Fruit fly (Drosophila melanogaster): ENCODE data around the gene Pdp1.

DNA sequence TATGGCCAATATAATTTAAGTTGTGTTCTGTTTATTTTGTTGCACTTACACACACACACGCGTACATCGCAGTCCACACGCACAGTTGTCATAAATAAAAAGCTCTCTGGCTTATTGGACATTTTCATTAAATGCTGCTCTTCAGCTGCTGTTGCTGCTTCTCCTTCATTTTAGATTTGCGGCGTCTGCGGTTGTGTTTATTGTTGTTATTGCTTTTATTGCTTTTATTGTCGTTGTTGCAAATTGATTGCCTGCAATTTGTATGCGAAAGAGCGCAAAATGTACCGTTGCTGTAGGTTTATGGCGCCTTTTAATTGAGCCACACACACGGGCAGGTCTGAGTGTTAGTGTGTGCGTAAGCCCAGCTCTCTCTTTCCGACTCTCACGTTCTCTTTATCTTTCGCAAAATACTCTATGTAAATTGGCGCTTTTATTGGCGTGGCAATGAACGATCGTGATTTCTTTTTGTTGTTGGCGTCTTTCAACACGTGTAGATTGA, 3.9 kb downstream of the Pdp1 start:
- TF ChIP-seq CTCF (optimal IDR thresholded peaks at IDR 0.05) (no peak), CG8478 (optimal IDR thresholded peaks at IDR 0.05) (no peak)
